Worm (Caenorhabditis elegans) whole organism, mixed stage, embryonic: ENCODE measurements around the gene clec-149.

Experiments used
- blmp-1 ChIP-seq: fragments of 150-350 bp; optimal IDR thresholded peaks from 2 replicates; lab custom pipeline; 2014; ENCODE audit warnings: missing biosample characterization, missing genetic modification characterization
- elt-1 ChIP-seq: sonication (generic microtip); optimal IDR thresholded peaks from 2 replicates; lab custom pipeline; 2017; ENCODE audit warnings: missing genetic modification characterization, mild to moderate bottlenecking, missing compliant biosample characterization, antibody characterized with exemption, moderate library complexity, borderline replicate concordance; ENCODE audit not compliant: insufficient read depth
- elt-3 ChIP-seq: fragments of 150-350 bp; optimal IDR thresholded peaks from 2 replicates; lab custom pipeline; 2014; ENCODE audit warnings: missing biosample characterization, missing genetic modification characterization
- ztf-11 ChIP-seq: fragments of 150-350 bp; optimal IDR thresholded peaks from 2 replicates; lab custom pipeline; 2014; ENCODE audit warnings: missing biosample characterization, missing genetic modification characterization

- no peak for TF ChIP-seq elt-3
- TF ChIP-seq blmp-1 (tag; lab: Kevin White, UChicago): no peak
- no peak for TF ChIP-seq elt-1 (tag; lab: Kevin White, UChicago)
- TF ChIP-seq ztf-11 (tag; lab: Kevin White, UChicago): no peak
Measured at ce11 chrIII:831961-832360, 8.9 kb downstream of the clec-149 start, which contains the start of gene ceeh-1.
